Fruit fly (Drosophila melanogaster) whole organism, larva: Measurements from ENCODE around the gene Parg.

Experiments used
- noc ChIP-seq: fragments of 200-800 bp; sonication (Bioruptor generic); optimal IDR thresholded peaks from 3 replicates; lab custom pipeline; 2019; ENCODE audit warnings: missing biosample characterization, mild to moderate bottlenecking, missing genetic modification characterization, moderate library complexity

Parg gene

dm6 chrX:3677156-3677846 lies 6.0 kb upstream of the Parg start:
- TF ChIP-seq noc (tag; lab: Kevin White, UChicago) = no peak

- TF ChIP-seq noc (tag; lab: Kevin White, UChicago) = no peak
These were observed 5.3 kb upstream of the Parg start for dm6 chrX:3676469-3677155.

DNA sequence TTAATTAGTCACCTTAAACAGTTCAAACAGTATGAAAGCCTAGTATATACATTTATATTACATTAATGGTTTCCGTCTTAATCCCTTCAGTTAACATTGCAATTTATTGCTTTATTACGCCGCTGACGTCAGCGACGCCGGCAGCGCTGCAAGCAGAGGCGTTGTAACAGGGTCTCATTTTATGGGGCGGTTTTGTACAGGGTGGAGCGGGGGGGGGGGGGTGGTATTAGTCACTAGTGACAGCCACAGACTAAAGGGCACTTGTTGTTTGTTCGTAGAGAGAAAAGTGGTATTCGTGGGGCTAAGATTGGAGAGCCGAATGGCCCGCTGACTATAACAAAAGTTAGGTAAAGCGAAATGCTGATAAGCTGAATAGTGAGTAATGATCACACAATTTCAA lies 4.2 kb upstream of the Parg start:
- TF ChIP-seq noc (tag; lab: Kevin White, UChicago) = no peak

DNA sequence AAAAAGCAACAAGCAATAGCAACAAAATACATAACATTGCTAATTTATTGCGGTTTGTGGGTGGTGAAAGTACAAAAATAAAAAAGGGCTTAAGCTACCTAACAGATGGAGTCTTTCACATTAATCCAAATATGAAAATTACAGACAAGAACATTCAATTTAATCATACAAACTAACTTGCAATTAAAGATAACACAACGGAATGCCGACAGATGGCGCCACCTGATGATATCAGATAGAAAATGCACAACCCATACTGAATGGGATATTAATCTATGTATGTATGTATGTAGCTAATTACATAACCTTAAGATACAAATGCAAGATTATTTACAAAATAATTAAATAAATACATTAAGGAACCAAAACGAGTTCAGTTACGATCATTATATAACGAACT lies 3.5 kb upstream of the Parg start:
- TF ChIP-seq noc (tag; lab: Kevin White, UChicago) = no peak

DNA sequence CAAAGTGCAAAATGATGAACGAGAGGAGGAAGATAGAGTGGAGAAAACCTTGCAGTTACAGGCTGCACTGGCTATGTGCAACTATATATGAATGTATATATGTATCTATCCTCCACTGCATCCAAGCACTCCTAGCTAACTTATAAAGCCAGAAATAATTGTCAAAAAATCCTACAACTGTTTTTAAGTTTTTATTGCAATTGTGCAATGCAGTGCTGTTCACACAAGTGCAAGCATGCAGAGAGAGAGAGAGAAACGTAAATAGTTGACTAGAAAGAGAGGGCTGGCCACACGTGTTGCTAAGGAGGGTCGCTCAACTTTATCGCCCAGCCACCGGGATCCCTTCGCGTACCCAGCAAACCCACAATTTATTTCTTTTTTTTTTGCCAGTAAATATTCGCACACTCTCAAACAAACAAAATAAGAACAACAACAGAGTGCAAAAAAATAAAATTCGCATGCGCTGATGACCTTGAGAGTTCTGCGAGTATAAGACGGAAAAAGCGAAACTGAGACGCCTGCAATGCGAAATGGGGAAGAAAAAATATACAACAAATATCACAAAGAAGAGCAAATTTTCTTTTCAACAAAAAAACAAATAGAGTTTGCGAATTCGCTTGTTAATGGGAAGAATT lies 2.5 kb upstream of the Parg start:
- TF ChIP-seq noc (tag; lab: Kevin White, UChicago) = no peak

DNA sequence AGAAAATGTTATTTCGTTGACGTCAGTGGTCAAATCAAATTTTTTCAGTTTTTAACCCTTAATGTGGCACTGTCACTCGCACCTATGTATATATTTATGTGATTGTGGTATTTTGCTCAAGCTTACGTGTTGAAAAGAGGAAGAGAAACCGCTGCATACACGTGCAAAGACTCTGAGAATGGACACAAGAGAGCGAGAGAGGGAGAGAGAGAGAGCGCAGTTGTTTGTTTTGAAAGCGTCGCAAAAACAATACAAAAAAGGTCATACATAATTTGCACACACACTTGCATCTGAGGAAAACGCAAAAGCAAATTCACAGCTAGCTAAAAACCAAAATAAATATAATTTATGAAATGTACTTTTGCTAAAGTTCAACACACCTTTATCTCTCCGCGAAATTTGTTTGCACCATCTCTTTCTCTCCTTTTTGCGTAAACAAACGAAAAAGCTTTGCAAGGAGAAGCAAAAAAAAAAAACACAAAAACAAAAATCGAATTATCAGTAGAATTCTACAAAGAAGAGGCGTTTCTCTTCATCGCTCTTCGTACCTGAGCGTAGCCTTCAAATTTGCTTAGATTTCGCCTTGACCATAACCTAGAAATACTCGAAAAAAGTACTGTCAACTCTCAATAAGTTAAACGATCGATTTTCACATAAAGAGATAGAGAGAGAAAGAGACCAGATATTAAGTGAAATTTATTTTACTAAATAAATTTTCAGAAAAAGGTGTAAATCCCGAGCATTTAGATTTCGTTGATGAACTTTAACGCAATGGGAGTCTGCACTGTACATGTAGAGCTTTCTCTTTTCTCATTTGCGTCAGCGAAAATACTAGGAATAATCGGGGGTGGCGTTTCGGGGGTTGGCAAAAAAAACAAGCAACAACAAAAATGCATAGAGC lies 1.0 kb upstream of the Parg start:
- TF ChIP-seq noc (tag; lab: Kevin White, UChicago) = peak; percentile 92

- no peak for TF ChIP-seq noc (tag; lab: Kevin White, UChicago)
These were observed 4.1 kb downstream of the Parg start, which contains the start of gene Ilp7 for dm6 chrX:3667199-3667671. Ilp7 (plus strand) TSS chrX:3667621.
